Fruit fly (Drosophila melanogaster): ENCODE results near the gene RpS21.

- TF ChIP-seq CG6276 (GFP tag; optimal IDR thresholded peaks at IDR 0.05) (no peak), OdsH (GFP tag; optimal IDR thresholded peaks at IDR 0.05) (no peak), Eip78C (GFP tag) (no peak), CG4318 (GFP tag; optimal IDR thresholded peaks at IDR 0.05) (no peak), dsx (GFP tag; optimal IDR thresholded peaks at IDR 0.05; ENCODE audit: poor library complexity, severe bottlenecking) (no peak), CG9139 (GFP tag; optimal IDR thresholded peaks at IDR 0.05) (no peak), CG6163 (GFP tag; IDR thresholded peaks at IDR 0.05) (no peak), CG11902 (GFP tag; optimal IDR thresholded peaks at IDR 0.05) (no peak), topi (GFP tag; optimal IDR thresholded peaks at IDR 0.05) (no peak), CG7368 (GFP tag; optimal IDR thresholded peaks at IDR 0.05) (no peak), Hr39 (GFP tag; optimal IDR thresholded peaks at IDR 0.05) (no peak), Sox102F (GFP tag; optimal IDR thresholded peaks at IDR 0.05) (no peak)
Observed at dm6 chr2L:2897710-2898109, 41.8 kb downstream of the RpS21 start.

Data from whole organism, prepupa.